Worm (Caenorhabditis elegans) whole organism, L1 larva: ENCODE data around the gene C08H9.15.

Source experiments
- C04F5.9 ChIP-seq: sonication (generic microtip); optimal IDR thresholded peaks from 2 replicates; lab custom pipeline; 2016; ENCODE audit warnings: missing genetic modification characterization, missing compliant biosample characterization
- F16B12.6 ChIP-seq: fragments of 150-350 bp; optimal IDR thresholded peaks from 2 replicates; lab custom pipeline; 2014; ENCODE audit warnings: missing biosample characterization, missing genetic modification characterization
- aha-1 ChIP-seq: fragments of 150-350 bp; optimal IDR thresholded peaks from 2 replicates; lab custom pipeline; 2014; ENCODE audit warnings: missing biosample characterization, missing genetic modification characterization
- alr-1 ChIP-seq: fragments of 200-800 bp; sonication (Bioruptor generic); optimal IDR thresholded peaks from 2 replicates; lab custom pipeline; 2018; ENCODE audit warnings: borderline replicate concordance, mild to moderate bottlenecking, missing genetic modification characterization, missing compliant biosample characterization
- aly-2 ChIP-seq: fragments of 150-350 bp; optimal IDR thresholded peaks from 2 replicates; lab custom pipeline; 2014; ENCODE audit warnings: missing biosample characterization, missing genetic modification characterization
- ama-1 ChIP-seq: fragments of 150-350 bp; optimal IDR thresholded peaks from 2 replicates; lab custom pipeline; 2014
- blmp-1 ChIP-seq: fragments of 150-350 bp; optimal IDR thresholded peaks from 2 replicates; lab custom pipeline; 2014; ENCODE audit warnings: missing biosample characterization, missing genetic modification characterization
- ceh-63 ChIP-seq: fragments of 200-800 bp; sonication (Bioruptor generic); optimal IDR thresholded peaks from 2 replicates; lab custom pipeline; 2018; ENCODE audit warnings: mild to moderate bottlenecking, missing genetic modification characterization, missing compliant biosample characterization
- dsc-1 ChIP-seq: sonication (generic microtip); optimal IDR thresholded peaks from 2 replicates; lab custom pipeline; 2016; ENCODE audit warnings: mild to moderate bottlenecking, missing genetic modification characterization, missing compliant biosample characterization
- efl-1 ChIP-seq, 4 experiments: fragments of 150-350 bp; optimal IDR thresholded peaks in 3 of 4; peaks in 1 of 4; 1 replicate in 1 of 4; 2 replicates in 3 of 4; lab custom pipeline; 2014; ENCODE audit warnings: missing biosample characterization in 2 of 4, missing genetic modification characterization in 2 of 4, missing genetic modification reagents in 2 of 4
- efl-3 ChIP-seq: fragments of 200-800 bp; sonication (Bioruptor generic); optimal IDR thresholded peaks from 2 replicates; lab custom pipeline; 2018; ENCODE audit warnings: mild to moderate bottlenecking, missing genetic modification characterization, missing compliant biosample characterization
- egl-13 ChIP-seq: sonication (generic microtip); optimal IDR thresholded peaks from 2 replicates; lab custom pipeline; 2016; ENCODE audit warnings: missing genotype, missing genetic modification reagents, missing genetic modification characterization, missing compliant biosample characterization
- egl-27 ChIP-seq, 2 experiments: fragments of 150-350 bp in 1 of 2; sonication (generic microtip); optimal IDR thresholded peaks; 3 replicates each; lab custom pipeline; 2017 to 2018; ENCODE audit warnings: missing biosample characterization in 2 of 2, missing genetic modification characterization in 2 of 2, missing genetic modification reagents in 2 of 2
- fkh-4 ChIP-seq: sonication (generic microtip); optimal IDR thresholded peaks from 2 replicates; lab custom pipeline; 2016; ENCODE audit warnings: missing compliant biosample characterization, missing genetic modification characterization, borderline replicate concordance
- fos-1 ChIP-seq: fragments of 150-350 bp; optimal IDR thresholded peaks from 2 replicates; lab custom pipeline; 2014; ENCODE audit warnings: missing biosample characterization, missing genetic modification characterization
- hlh-17 ChIP-seq: fragments of 200-800 bp; sonication (Bioruptor generic); optimal IDR thresholded peaks from 2 replicates; lab custom pipeline; 2018; ENCODE audit warnings: missing genetic modification characterization, mild to moderate bottlenecking, missing compliant biosample characterization, moderate library complexity, borderline replicate concordance
- hlh-4 ChIP-seq: sonication (generic microtip); optimal IDR thresholded peaks from 2 replicates; lab custom pipeline; 2016; ENCODE audit warnings: mild to moderate bottlenecking, missing genetic modification characterization, missing compliant biosample characterization
- irx-1 ChIP-seq: sonication (generic microtip); optimal IDR thresholded peaks from 2 replicates; lab custom pipeline; 2016; ENCODE audit warnings: missing genetic modification characterization, missing compliant biosample characterization
- lin-13 ChIP-seq: fragments of 150-350 bp; optimal IDR thresholded peaks from 2 replicates; lab custom pipeline; 2014; ENCODE audit warnings: missing biosample characterization, missing genetic modification reagents, missing genetic modification characterization
- lin-14 ChIP-seq: fragments of 200-800 bp; sonication (Bioruptor generic); optimal IDR thresholded peaks from 2 replicates; lab custom pipeline; 2018; ENCODE audit warnings: mild to moderate bottlenecking, missing genetic modification characterization, moderate library complexity, missing compliant biosample characterization
- lin-15B ChIP-seq: fragments of 150-350 bp; sonication (generic microtip); optimal IDR thresholded peaks from 3 replicates; lab custom pipeline; 2014; ENCODE audit warnings: missing biosample characterization, missing genetic modification characterization
- lin-35 ChIP-seq, 2 experiments: fragments of 150-350 bp; optimal IDR thresholded peaks; 2 replicates each; lab custom pipeline; 2014; ENCODE audit warnings: missing biosample characterization in 2 of 2, missing genetic modification characterization in 2 of 2, missing genetic modification reagents in 2 of 2
- lir-3 ChIP-seq: sonication (generic microtip); optimal IDR thresholded peaks from 2 replicates; lab custom pipeline; 2016; ENCODE audit warnings: mild to moderate bottlenecking, missing genetic modification characterization, moderate library complexity, missing compliant biosample characterization; ENCODE audit not compliant: poor library complexity
- lsy-2 ChIP-seq, 2 experiments: fragments of 150-350 bp; optimal IDR thresholded peaks; 2 replicates each; lab custom pipeline; 2014; ENCODE audit warnings: missing biosample characterization in 2 of 2, missing genetic modification characterization in 2 of 2
- mdl-1 ChIP-seq, 2 experiments: fragments of 150-350 bp; optimal IDR thresholded peaks; 2 replicates each; lab custom pipeline; 2014 to 2017; ENCODE audit warnings: missing biosample characterization in 2 of 2, missing genetic modification characterization in 2 of 2, inconsistent platforms in 1 of 2
- mep-1 ChIP-seq: fragments of 150-350 bp; optimal IDR thresholded peaks from 2 replicates; lab custom pipeline; 2014; ENCODE audit warnings: missing biosample characterization, missing genetic modification characterization
- nhr-11 ChIP-seq: fragments of 150-350 bp; optimal IDR thresholded peaks from 2 replicates; lab custom pipeline; 2014; ENCODE audit warnings: missing biosample characterization, missing genetic modification characterization
- nhr-19 ChIP-seq: fragments of 200-800 bp; sonication (Bioruptor generic); conservative IDR thresholded peaks from 2 replicates; pipeline ENCODE4 v1.3.6; 2022; ENCODE audit warnings: missing genetic modification characterization, missing compliant biosample characterization
- nhr-20 ChIP-seq: sonication (generic microtip); optimal IDR thresholded peaks from 2 replicates; lab custom pipeline; 2016; ENCODE audit warnings: mild to moderate bottlenecking, missing genetic modification characterization, missing compliant biosample characterization
- nhr-237 ChIP-seq: fragments of 150-350 bp; optimal IDR thresholded peaks from 2 replicates; lab custom pipeline; 2014; ENCODE audit warnings: missing biosample characterization, missing genetic modification characterization
- nhr-28 ChIP-seq: fragments of 150-350 bp; optimal IDR thresholded peaks from 2 replicates; lab custom pipeline; 2014; ENCODE audit warnings: missing biosample characterization, missing genetic modification characterization
- nhr-47 ChIP-seq: sonication (generic microtip); optimal IDR thresholded peaks from 2 replicates; lab custom pipeline; 2016; ENCODE audit warnings: mild to moderate bottlenecking, missing genetic modification characterization, moderate library complexity, missing compliant biosample characterization
- nhr-71 ChIP-seq: sonication (generic microtip); optimal IDR thresholded peaks from 2 replicates; lab custom pipeline; 2016; ENCODE audit warnings: mild to moderate bottlenecking, missing genetic modification characterization, moderate library complexity, missing compliant biosample characterization
- nhr-76 ChIP-seq: sonication (generic microtip); optimal IDR thresholded peaks from 2 replicates; lab custom pipeline; 2017; ENCODE audit warnings: missing biosample characterization, missing genetic modification characterization
- nhr-77 ChIP-seq: fragments of 150-350 bp; optimal IDR thresholded peaks from 2 replicates; lab custom pipeline; 2014; ENCODE audit warnings: missing biosample characterization, missing genetic modification characterization
- rnt-1 ChIP-seq: sonication (generic microtip); optimal IDR thresholded peaks from 2 replicates; lab custom pipeline; 2016; ENCODE audit warnings: mild to moderate bottlenecking, missing genetic modification characterization, moderate library complexity, missing compliant biosample characterization
- sptf-1 ChIP-seq: fragments of 150-350 bp; optimal IDR thresholded peaks from 2 replicates; lab custom pipeline; 2014; ENCODE audit warnings: missing biosample characterization, missing genetic modification characterization
- unc-30 ChIP-seq: sonication (generic microtip); optimal IDR thresholded peaks from 2 replicates; lab custom pipeline; 2017; ENCODE audit warnings: missing biosample characterization, missing genetic modification characterization
- unc-86 ChIP-seq: sonication (generic microtip); optimal IDR thresholded peaks from 2 replicates; lab custom pipeline; 2016; ENCODE audit warnings: missing genetic modification characterization, missing compliant biosample characterization
- unc-98 ChIP-seq: fragments of 200-800 bp; sonication (Bioruptor generic); IDR thresholded peaks from 2 replicates; pipeline ENCODE4 v1.3.6; 2022; ENCODE audit warnings: missing genetic modification characterization, missing compliant biosample characterization
- zip-4 ChIP-seq: fragments of 200-800 bp; sonication (Bioruptor generic); optimal IDR thresholded peaks from 2 replicates; lab custom pipeline; 2018; ENCODE audit warnings: mild to moderate bottlenecking, missing genetic modification characterization, moderate library complexity, missing compliant biosample characterization
- ztf-4 ChIP-seq: fragments of 150-350 bp; optimal IDR thresholded peaks from 2 replicates; lab custom pipeline; 2014; ENCODE audit warnings: missing biosample characterization, missing genetic modification characterization

The C08H9.15 gene

DNA sequence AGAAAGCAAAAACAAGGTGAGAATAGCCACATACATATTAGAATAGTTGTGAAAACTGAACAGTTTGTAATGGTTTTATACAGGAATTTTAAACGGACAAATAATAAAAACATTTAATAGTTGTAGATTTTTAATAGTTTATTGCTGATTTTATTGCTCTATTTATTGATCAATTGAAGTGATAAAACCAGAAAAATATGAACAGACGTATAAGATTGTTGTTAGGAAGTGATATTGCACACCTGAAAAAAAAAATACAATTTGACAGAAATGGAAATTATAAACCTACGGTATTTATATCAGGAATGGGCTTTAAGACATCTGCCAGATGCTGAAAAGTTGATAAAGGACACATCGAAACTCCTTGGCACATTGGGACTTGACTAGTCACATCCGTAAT lies 36.9 kb downstream of the C08H9.15 start, which contains the start of gene C05C10.8:
C05C10.8 (minus strand) TSS at position 101 of the 400 bp plus-strand sequence.
- TF ChIP-seq nhr-76 (tag; lab: Kevin White, UChicago), result no peak
- TF ChIP-seq efl-1 (optimal IDR thresholded peaks at IDR 0.05; lab: Kevin White, UChicago), result no peak
- TF ChIP-seq efl-1 (GFP tag; optimal IDR thresholded peaks at IDR 0.05 in 1 of 2; lab: Kevin White, UChicago), result peak in 1 of 2 experiments; percentile 32

DNA sequence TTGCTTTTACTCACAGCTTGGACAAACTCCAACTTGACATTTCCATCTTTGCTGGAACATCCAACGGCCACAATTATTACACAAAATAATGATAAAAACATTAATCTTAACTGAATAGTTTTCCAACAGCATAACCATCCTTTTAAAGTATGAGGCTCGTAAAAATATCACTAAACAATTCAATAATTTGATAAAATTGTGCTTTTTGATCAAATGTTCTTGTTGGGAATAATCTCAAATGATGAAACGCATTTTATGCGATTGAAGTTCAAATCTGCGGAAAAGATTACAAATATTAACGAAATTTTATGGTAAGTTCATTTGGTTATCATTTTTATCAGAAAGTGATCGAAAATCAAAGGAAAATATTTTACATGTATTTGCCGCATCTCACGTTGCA lies 39.5 kb downstream of the C08H9.15 start, which contains the start of gene pho-10:
pho-10 (minus strand) TSS at position 101 of the 400 bp plus-strand sequence.
- TF ChIP-seq ztf-4 (no peak), ceh-63 (GFP tag; lab: Kevin White, UChicago) (no peak)
- TF ChIP-seq, all 84 proteins: peak for 0

DNA sequence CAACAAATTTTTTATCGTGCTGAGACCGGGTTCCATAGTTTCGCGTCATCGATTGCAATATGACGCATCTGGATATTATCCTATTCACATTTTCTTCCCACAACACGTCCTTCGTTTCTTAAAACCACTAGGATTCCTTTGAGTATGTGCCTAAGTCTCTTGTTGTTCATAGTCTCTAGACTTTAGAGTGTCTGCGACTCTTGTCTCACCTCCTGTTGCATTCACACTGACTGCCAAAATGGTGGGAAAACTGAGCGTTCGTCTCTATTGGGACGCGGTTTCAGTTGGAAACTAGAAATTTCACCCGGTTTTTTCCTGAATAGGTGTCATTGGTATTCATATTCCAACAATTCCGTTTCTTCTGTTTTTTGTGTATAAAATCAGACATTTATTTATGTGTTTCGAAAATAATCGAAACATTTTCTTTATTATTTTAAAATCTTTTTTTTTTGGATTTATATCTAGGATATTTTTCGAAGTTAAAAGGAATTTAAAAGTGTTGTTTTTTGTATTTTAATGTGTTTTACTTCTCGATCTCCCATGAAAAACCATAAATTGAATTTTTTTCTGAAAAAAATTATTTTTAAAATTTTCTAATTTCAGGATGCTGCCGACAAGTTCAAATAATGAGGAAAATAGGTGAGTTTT lies 40.8 kb downstream of the C08H9.15 start, which contains the start of gene C05C10.2:
C05C10.2 (plus strand) TSS at position 598 of the 648 bp plus-strand sequence.
- TF ChIP-seq lin-35 (GFP tag; optimal IDR thresholded peaks at IDR 0.05; lab: Kevin White, UChicago), result peak in 1 of 2 experiments; percentile 11
- no peak for TF ChIP-seq fos-1 (tag; lab: Kevin White, UChicago)
- TF ChIP-seq mep-1 (tag; lab: Kevin White, UChicago), result peak; percentile 5
- TF ChIP-seq blmp-1, result peak; percentile 28
- no peak for TF ChIP-seq ceh-63 (GFP tag; lab: Kevin White, UChicago)
- TF ChIP-seq F16B12.6, result no peak
- no peak for TF ChIP-seq lir-3 (tag; lab: Kevin White, UChicago)
- TF ChIP-seq efl-1 (optimal IDR thresholded peaks at IDR 0.05; lab: Kevin White, UChicago), result peak in 1 of 2 experiments; percentile 44
- peak in 1 of 2 experiments; percentile 27 for TF ChIP-seq efl-1 (GFP tag; optimal IDR thresholded peaks at IDR 0.05 in 1 of 2; lab: Kevin White, UChicago)
- no peak for TF ChIP-seq nhr-77 (tag; lab: Kevin White, UChicago)
- no peak for TF ChIP-seq unc-30 (tag; lab: Kevin White, UChicago)
- TF ChIP-seq efl-3 (GFP tag; lab: Kevin White, UChicago), result no peak

DNA sequence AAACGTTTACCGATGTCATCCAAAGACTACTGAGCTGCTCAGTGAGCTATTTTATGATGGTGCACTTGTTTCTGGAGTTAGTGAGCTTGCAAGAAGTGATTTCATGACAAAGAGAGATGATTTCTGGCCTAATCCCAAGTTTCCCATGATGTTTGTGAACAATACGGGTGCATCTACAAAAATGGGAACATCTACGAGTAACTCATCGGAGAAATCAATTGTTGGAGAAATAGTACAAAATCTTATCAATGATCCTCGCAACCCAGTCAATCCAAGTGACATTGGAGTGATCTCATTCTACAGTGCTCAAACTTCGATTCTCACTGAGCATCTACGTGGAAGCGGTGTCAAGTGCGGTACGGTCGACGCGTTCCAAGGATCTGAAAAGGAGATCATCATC lies 47.5 kb downstream of the C08H9.15 start:
- TF ChIP-seq lsy-2 (tag; optimal IDR thresholded peaks at IDR 0.05; lab: Kevin White, UChicago) (no peak), irx-1 (tag; lab: Kevin White, UChicago) (no peak), nhr-71 (no peak), nhr-20 (tag; lab: Kevin White, UChicago) (no peak), fos-1 (tag; lab: Kevin White, UChicago) (no peak), egl-27 (tag; optimal IDR thresholded peaks at IDR 0.05; lab: Kevin White, UChicago) (no peak), egl-13 (tag; lab: Kevin White, UChicago) (no peak), lin-13 (GFP tag; lab: Kevin White, UChicago) (no peak)

DNA sequence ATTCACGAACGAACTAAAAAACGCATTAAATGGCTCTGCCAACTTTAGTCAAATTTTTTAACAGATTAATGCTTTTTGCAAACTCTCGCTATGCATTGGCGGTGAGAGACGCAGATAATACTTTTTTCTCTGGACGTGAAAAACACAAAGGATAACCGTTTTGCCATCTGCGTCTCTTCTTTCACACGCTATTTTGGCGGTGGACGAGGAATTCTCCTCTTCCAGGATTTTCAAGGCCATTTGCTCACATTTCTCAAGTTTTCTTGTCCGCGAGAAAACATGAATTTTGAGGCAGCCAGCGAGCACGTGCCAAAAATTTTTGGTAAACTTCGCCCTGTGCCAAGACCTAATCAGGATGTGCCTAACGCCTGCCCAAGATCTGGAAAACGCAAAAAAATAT lies 50.0 kb downstream of the C08H9.15 start:
- TF ChIP-seq aly-2 (tag; lab: Kevin White, UChicago) (no peak), F16B12.6 (no peak), lin-14 (GFP tag; lab: Kevin White, UChicago) (peak; percentile 82), ztf-4 (no peak), sptf-1 (tag; lab: Kevin White, UChicago) (no peak), C04F5.9 (tag; lab: Kevin White, UChicago) (peak; percentile 9), unc-98 (GFP tag; lab: Robert Waterston, UW) (peak; percentile 55; the same call in 1 of the 2 replicates), nhr-47 (tag; lab: Kevin White, UChicago) (peak; percentile 68), dsc-1 (tag; lab: Kevin White, UChicago) (peak; percentile 35), zip-4 (GFP tag; lab: Kevin White, UChicago) (no peak), fkh-4 (tag; lab: Kevin White, UChicago) (no peak), unc-30 (tag; lab: Kevin White, UChicago) (no peak), rnt-1 (tag; lab: Kevin White, UChicago) (peak; percentile 84), hlh-4 (tag; lab: Kevin White, UChicago) (no peak), nhr-71 (peak; percentile 82), aha-1 (no peak), nhr-77 (tag; lab: Kevin White, UChicago) (peak; percentile 6), ama-1 (no peak), lin-15B (tag; lab: Kevin White, UChicago) (peak; percentile 48), nhr-237 (tag; lab: Kevin White, UChicago) (no peak), nhr-28 (tag; lab: Kevin White, UChicago) (no peak), lin-35 (GFP tag; optimal IDR thresholded peaks at IDR 0.05; lab: Kevin White, UChicago) (peak; percentile 33 to 41), unc-86 (tag; lab: Kevin White, UChicago) (peak; percentile 51), mdl-1 (tag; optimal IDR thresholded peaks at IDR 0.05; lab: Kevin White, UChicago) (peak in 1 of 2 experiments; percentile 1), nhr-11 (tag; lab: Kevin White, UChicago) (peak; percentile 23), hlh-17 (GFP tag; lab: Kevin White, UChicago) (no peak), alr-1 (tag; lab: Kevin White, UChicago) (no peak), nhr-19 (GFP tag; lab: Robert Waterston, UW) (peak; percentile 57)
